Fruit fly (Drosophila melanogaster): Measurements from ENCODE around the gene CG12204.

The CG12204 gene

dm6 chrX:19505334-19506185, 11.4 kb upstream of the CG12204 start:
- TF ChIP-seq Drgx (GFP tag; IDR thresholded peaks at IDR 0.05) (no peak), nerfin-1 (tag; optimal IDR thresholded peaks at IDR 0.05) (no peak), CG3163 (GFP tag; optimal IDR thresholded peaks at IDR 0.05) (peak; percentile 13), Sin3A (optimal IDR thresholded peaks at IDR 0.05) (peak; percentile 44), CG14050 (GFP tag; IDR thresholded peaks at IDR 0.05) (no peak), CG4404 (GFP tag; IDR thresholded peaks at IDR 0.05) (no peak), jing (GFP tag; optimal IDR thresholded peaks at IDR 0.05) (no peak), CG14667 (GFP tag; IDR thresholded peaks at IDR 0.05) (no peak), CG7556 (GFP tag; optimal IDR thresholded peaks at IDR 0.05) (peak; percentile 14), CG10979 (tag; optimal IDR thresholded peaks at IDR 0.05) (peak; percentile 8), prd (optimal IDR thresholded peaks at IDR 0.05) (no peak), prd (GFP tag; IDR thresholded peaks at IDR 0.05) (no peak), Bteb2 (GFP tag; optimal IDR thresholded peaks at IDR 0.05) (no peak), CG1602 (GFP tag; optimal IDR thresholded peaks at IDR 0.05) (no peak), H15 (GFP tag; IDR thresholded peaks at IDR 0.05) (no peak), CG16813 (GFP tag; IDR thresholded peaks at IDR 0.05; ENCODE audit: partially characterized antibody) (peak; percentile 84), YL-1 (GFP tag; optimal IDR thresholded peaks at IDR 0.05) (no peak), knrl (GFP tag; IDR thresholded peaks at IDR 0.05; ENCODE audit: partially characterized antibody) (peak; percentile 76), vvl (GFP tag; IDR thresholded peaks at IDR 0.05) (peak; percentile 67), CG11085 (GFP tag; IDR thresholded peaks at IDR 0.05) (peak; percentile 30; the same call in 1 of the 2 replicates), CG6765 (GFP tag; optimal IDR thresholded peaks at IDR 0.05) (no peak), pros (GFP tag; optimal IDR thresholded peaks at IDR 0.05) (no peak), CG12744 (GFP tag; optimal IDR thresholded peaks at IDR 0.05) (no peak), dpn (GFP tag; optimal IDR thresholded peaks at IDR 0.05) (peak; percentile 40 to 57), CG11456 (GFP tag; IDR thresholded peaks at IDR 0.05) (peak; percentile 54; the same call in 1 of the 3 replicates), CG31224 (GFP tag; IDR thresholded peaks at IDR 0.05) (0 out of 2 replicates have a peak, but pooled peaks have one; percentile 19), peb (GFP tag; IDR thresholded peaks at IDR 0.05) (no peak), chm (GFP tag; IDR thresholded peaks at IDR 0.05) (0 out of 2 replicates have a peak, but pooled peaks have one; percentile 6), Trl (optimal IDR thresholded peaks at IDR 0.05) (peak; percentile 76 to 88), Trl (GFP tag; optimal IDR thresholded peaks at IDR 0.05) (peak; percentile 41), Hr3 (GFP tag; optimal IDR thresholded peaks at IDR 0.05) (peak; percentile 17), Pdp1 (GFP tag; optimal IDR thresholded peaks at IDR 0.05) (peak; percentile 23 to 52), CG8924 (tag; optimal IDR thresholded peaks at IDR 0.05) (peak; percentile 39), Camta (GFP tag; optimal IDR thresholded peaks at IDR 0.05) (no peak), CG18619 (GFP tag; optimal IDR thresholded peaks at IDR 0.05) (peak; percentile 20), bab2 (GFP tag; optimal IDR thresholded peaks at IDR 0.05) (peak; percentile 53), sqz (GFP tag; optimal IDR thresholded peaks at IDR 0.05) (no peak), CG14014 (GFP tag; IDR thresholded peaks at IDR 0.05) (0 out of 2 replicates have a peak, but pooled peaks have one; percentile 10), ab (GFP tag; optimal IDR thresholded peaks at IDR 0.05) (no peak), caup (GFP tag; optimal IDR thresholded peaks at IDR 0.05; ENCODE audit: severe bottlenecking) (peak; percentile 53), Optix (GFP tag; IDR thresholded peaks at IDR 0.05) (no peak), CG3995 (GFP tag; optimal IDR thresholded peaks at IDR 0.05) (peak; percentile 77), CG12236 (GFP tag; optimal IDR thresholded peaks at IDR 0.05) (no peak), Opbp (GFP tag; IDR thresholded peaks at IDR 0.05; ENCODE audit: partially characterized antibody) (peak; percentile 88), CG18262 (tag; optimal IDR thresholded peaks at IDR 0.05) (no peak), ac (GFP tag; optimal IDR thresholded peaks at IDR 0.05) (no peak), E2f2 (GFP tag; IDR thresholded peaks at IDR 0.05) (peak; percentile 56), CG2120 (GFP tag; optimal IDR thresholded peaks at IDR 0.05) (peak; percentile 64), Bdp1 (GFP tag; optimal IDR thresholded peaks at IDR 0.05) (peak; percentile 47), Dad (GFP tag; optimal IDR thresholded peaks at IDR 0.05) (peak; percentile 50)

Measured in whole organism, embryonic.